Worm (Caenorhabditis elegans) whole organism, L3 larva: ENCODE results near the gene K08H2.7.

Experiments used
- ZK546.5 ChIP-seq: sonication (generic microtip); optimal IDR thresholded peaks from 2 replicates; lab custom pipeline; 2017; ENCODE audit warnings: missing biosample characterization, missing genetic modification characterization
- fkh-10 ChIP-seq: sonication (generic microtip); optimal IDR thresholded peaks from 2 replicates; lab custom pipeline; 2017; ENCODE audit warnings: missing biosample characterization, missing genetic modification reagents, missing genetic modification characterization
- nfya-1 ChIP-seq: sonication (generic microtip); optimal IDR thresholded peaks from 2 replicates; lab custom pipeline; 2017; ENCODE audit warnings: missing genetic modification characterization, mild to moderate bottlenecking, missing compliant biosample characterization, antibody characterized with exemption, moderate library complexity; ENCODE audit not compliant: insufficient read depth
- nhr-237 ChIP-seq: fragments of 150-350 bp; optimal IDR thresholded peaks from 2 replicates; lab custom pipeline; 2014; ENCODE audit warnings: missing biosample characterization, missing genetic modification characterization
- nhr-25 ChIP-seq: sonication (generic microtip); optimal IDR thresholded peaks from 2 replicates; lab custom pipeline; 2017; ENCODE audit warnings: missing biosample characterization, missing genetic modification characterization

- TF ChIP-seq nhr-237 (tag; lab: Kevin White, UChicago) (no peak), nfya-1 (no peak), ZK546.5 (tag; lab: Kevin White, UChicago) (no peak), fkh-10 (GFP tag; lab: Kevin White, UChicago) (no peak), nhr-25 (no peak)
Observed at ce11 chrX:13206011-13206410, 42.2 kb downstream of the K08H2.7 start.
